Worm (Caenorhabditis elegans): ENCODE measurements around the gene col-95.

The col-95 gene

DNA sequence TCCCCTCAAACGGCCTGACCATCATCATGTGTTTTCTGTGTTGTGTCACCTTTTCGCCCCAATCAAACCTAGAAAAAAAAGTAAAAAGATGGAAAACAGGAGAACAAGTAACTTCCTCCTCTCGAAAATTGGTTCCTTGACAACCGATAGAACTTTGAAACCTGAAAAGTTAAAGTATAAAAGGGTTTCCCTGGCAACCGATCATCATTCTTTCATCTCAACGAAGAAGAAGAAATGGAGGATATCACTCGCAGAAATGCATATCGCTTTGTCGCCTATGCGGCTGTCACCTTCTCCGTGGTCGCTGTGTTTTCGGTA lies at the start of gene col-95:
Gene col-95 (plus strand): TSS at position 219 of the 318 bp plus-strand sequence.
- TF ChIP-seq tra-4 (tag; optimal IDR thresholded peaks at IDR 0.05) (no peak), hmbx-1 (tag; optimal IDR thresholded peaks at IDR 0.05) (no peak), pes-1 (GFP tag; IDR thresholded peaks at IDR 0.05) (no peak), sea-1 (GFP tag; conservative IDR thresholded peaks at IDR 0.05) (no peak)

ce11 chrIII:11656389-11656788 lies 47.4 kb upstream of the col-95 start:
- no peak for TF ChIP-seq tbx-37 (GFP tag; conservative IDR thresholded peaks at IDR 0.05)
- no peak for TF ChIP-seq ceh-36 (tag; optimal IDR thresholded peaks at IDR 0.05)
- no peak for TF ChIP-seq F13C5.2 (tag; optimal IDR thresholded peaks at IDR 0.05)
- TF ChIP-seq B0310.2 (tag; optimal IDR thresholded peaks at IDR 0.05): no peak
- no peak for TF ChIP-seq flt-1 (GFP tag; IDR thresholded peaks at IDR 0.05)
- no peak for TF ChIP-seq ceh-13 (GFP tag; optimal IDR thresholded peaks at IDR 0.05)
- TF ChIP-seq tbx-11 (GFP tag; IDR thresholded peaks at IDR 0.05): no peak
- no peak for TF ChIP-seq scrt-1 (GFP tag; IDR thresholded peaks at IDR 0.05)
- no peak for TF ChIP-seq ets-7 (tag; optimal IDR thresholded peaks at IDR 0.05)
- TF ChIP-seq hmg-4 (GFP tag; optimal IDR thresholded peaks at IDR 0.05): no peak
- no peak for TF ChIP-seq pes-1 (GFP tag; IDR thresholded peaks at IDR 0.05)
- no peak for TF ChIP-seq ama-1 (optimal IDR thresholded peaks at IDR 0.05)
- no peak for TF ChIP-seq hnd-1 (tag; optimal IDR thresholded peaks at IDR 0.05)

- TF ChIP-seq scrt-1 (GFP tag; IDR thresholded peaks at IDR 0.05) (no peak), ama-1 (optimal IDR thresholded peaks at IDR 0.05) (no peak), ceh-36 (tag; optimal IDR thresholded peaks at IDR 0.05) (no peak), tbx-11 (GFP tag; IDR thresholded peaks at IDR 0.05) (no peak), F13C5.2 (tag; optimal IDR thresholded peaks at IDR 0.05) (no peak), ets-7 (tag; optimal IDR thresholded peaks at IDR 0.05) (no peak), hmbx-1 (tag; optimal IDR thresholded peaks at IDR 0.05) (no peak), hmg-4 (GFP tag; optimal IDR thresholded peaks at IDR 0.05) (no peak), B0310.2 (tag; optimal IDR thresholded peaks at IDR 0.05) (no peak), tbx-37 (GFP tag; conservative IDR thresholded peaks at IDR 0.05) (no peak), hnd-1 (tag; optimal IDR thresholded peaks at IDR 0.05) (no peak), aly-1 (tag; optimal IDR thresholded peaks at IDR 0.05) (no peak), pes-1 (GFP tag; IDR thresholded peaks at IDR 0.05) (no peak), sea-1 (GFP tag; conservative IDR thresholded peaks at IDR 0.05) (no peak), ceh-13 (GFP tag; optimal IDR thresholded peaks at IDR 0.05) (no peak), tra-4 (tag; optimal IDR thresholded peaks at IDR 0.05) (no peak), flt-1 (GFP tag; IDR thresholded peaks at IDR 0.05) (no peak)
Observed at ce11 chrIII:11657185-11657817, 46.5 kb upstream of the col-95 start, which contains the start of gene crh-1. crh-1 (plus strand) TSS chrIII:11657767.

ce11 chrIII:11659804-11660203 lies 44.0 kb upstream of the col-95 start:
- no peak for TF ChIP-seq ceh-13 (GFP tag; optimal IDR thresholded peaks at IDR 0.05)
- no peak for TF ChIP-seq tra-4 (tag; optimal IDR thresholded peaks at IDR 0.05)
- TF ChIP-seq ets-7 (tag; optimal IDR thresholded peaks at IDR 0.05): no peak
- TF ChIP-seq ceh-36 (tag; optimal IDR thresholded peaks at IDR 0.05): no peak
- TF ChIP-seq sea-1 (GFP tag; conservative IDR thresholded peaks at IDR 0.05): no peak
- no peak for TF ChIP-seq aly-1 (tag; optimal IDR thresholded peaks at IDR 0.05)
- TF ChIP-seq B0310.2 (tag; optimal IDR thresholded peaks at IDR 0.05): no peak
- no peak for TF ChIP-seq scrt-1 (GFP tag; IDR thresholded peaks at IDR 0.05)
- TF ChIP-seq flt-1 (GFP tag; IDR thresholded peaks at IDR 0.05): no peak
- TF ChIP-seq hmg-4 (GFP tag; optimal IDR thresholded peaks at IDR 0.05): no peak
- no peak for TF ChIP-seq hmbx-1 (tag; optimal IDR thresholded peaks at IDR 0.05)
- TF ChIP-seq pes-1 (GFP tag; IDR thresholded peaks at IDR 0.05): no peak
- no peak for TF ChIP-seq hnd-1 (tag; optimal IDR thresholded peaks at IDR 0.05)
- no peak for TF ChIP-seq F13C5.2 (tag; optimal IDR thresholded peaks at IDR 0.05)

DNA sequence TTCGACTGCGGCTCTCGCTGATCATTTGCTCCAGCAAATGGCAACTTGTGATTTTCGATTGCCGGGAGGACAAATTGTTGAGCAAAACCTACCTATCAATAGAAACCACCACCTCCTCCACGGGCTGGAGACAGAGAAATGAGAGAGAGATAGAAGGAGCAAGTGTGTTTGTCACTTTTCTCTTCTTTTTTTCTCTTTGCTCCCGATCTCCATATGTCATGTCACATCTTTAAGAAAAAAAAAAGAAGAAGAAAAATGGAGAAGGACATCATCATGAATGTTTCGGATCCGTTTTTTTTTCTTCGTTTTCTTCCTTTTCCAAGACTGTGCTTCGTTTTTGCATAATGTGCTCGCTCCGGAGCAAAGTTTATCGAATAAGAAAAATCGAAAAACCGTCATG lies 43.1 kb upstream of the col-95 start:
- no peak for TF ChIP-seq sea-1 (GFP tag; conservative IDR thresholded peaks at IDR 0.05)
- TF ChIP-seq pes-1 (GFP tag; IDR thresholded peaks at IDR 0.05): no peak
- TF ChIP-seq aly-1 (tag; optimal IDR thresholded peaks at IDR 0.05): no peak
- no peak for TF ChIP-seq tbx-37 (GFP tag; conservative IDR thresholded peaks at IDR 0.05)
- no peak for TF ChIP-seq ama-1 (optimal IDR thresholded peaks at IDR 0.05)
- TF ChIP-seq scrt-1 (GFP tag; IDR thresholded peaks at IDR 0.05): no peak
- TF ChIP-seq F13C5.2 (tag; optimal IDR thresholded peaks at IDR 0.05): no peak

- no peak for TF ChIP-seq ama-1 (optimal IDR thresholded peaks at IDR 0.05)
- TF ChIP-seq ets-7 (tag; optimal IDR thresholded peaks at IDR 0.05): no peak
- TF ChIP-seq tra-4 (tag; optimal IDR thresholded peaks at IDR 0.05): no peak
- TF ChIP-seq ceh-36 (tag; optimal IDR thresholded peaks at IDR 0.05): no peak
- no peak for TF ChIP-seq hmbx-1 (tag; optimal IDR thresholded peaks at IDR 0.05)
- TF ChIP-seq ceh-13 (GFP tag; optimal IDR thresholded peaks at IDR 0.05): no peak
- no peak for TF ChIP-seq flt-1 (GFP tag; IDR thresholded peaks at IDR 0.05)
- TF ChIP-seq F13C5.2 (tag; optimal IDR thresholded peaks at IDR 0.05): no peak
- no peak for TF ChIP-seq pes-1 (GFP tag; IDR thresholded peaks at IDR 0.05)
- no peak for TF ChIP-seq aly-1 (tag; optimal IDR thresholded peaks at IDR 0.05)
- TF ChIP-seq tbx-11 (GFP tag; IDR thresholded peaks at IDR 0.05): no peak
- TF ChIP-seq scrt-1 (GFP tag; IDR thresholded peaks at IDR 0.05): no peak
- no peak for TF ChIP-seq tbx-37 (GFP tag; conservative IDR thresholded peaks at IDR 0.05)
- no peak for TF ChIP-seq sea-1 (GFP tag; conservative IDR thresholded peaks at IDR 0.05)
- TF ChIP-seq hnd-1 (tag; optimal IDR thresholded peaks at IDR 0.05): no peak
- no peak for TF ChIP-seq B0310.2 (tag; optimal IDR thresholded peaks at IDR 0.05)
Observed at ce11 chrIII:11663400-11663799, 40.4 kb upstream of the col-95 start.

ce11 chrIII:11666819-11667218 lies 37.0 kb upstream of the col-95 start:
- TF ChIP-seq ets-7 (tag; optimal IDR thresholded peaks at IDR 0.05) (no peak), ama-1 (optimal IDR thresholded peaks at IDR 0.05) (no peak), hmg-4 (GFP tag; optimal IDR thresholded peaks at IDR 0.05) (no peak), flt-1 (GFP tag; IDR thresholded peaks at IDR 0.05) (no peak), tbx-11 (GFP tag; IDR thresholded peaks at IDR 0.05) (no peak), F13C5.2 (tag; optimal IDR thresholded peaks at IDR 0.05) (no peak), ceh-36 (tag; optimal IDR thresholded peaks at IDR 0.05) (no peak), hnd-1 (tag; optimal IDR thresholded peaks at IDR 0.05) (no peak), hmbx-1 (tag; optimal IDR thresholded peaks at IDR 0.05) (no peak), aly-1 (tag; optimal IDR thresholded peaks at IDR 0.05) (no peak), B0310.2 (tag; optimal IDR thresholded peaks at IDR 0.05) (no peak), sea-1 (GFP tag; conservative IDR thresholded peaks at IDR 0.05) (no peak), pes-1 (GFP tag; IDR thresholded peaks at IDR 0.05) (no peak), tbx-37 (GFP tag; conservative IDR thresholded peaks at IDR 0.05) (no peak), tra-4 (tag; optimal IDR thresholded peaks at IDR 0.05) (no peak)

Measured in whole organism, early embryonic.